Fruit fly (Drosophila melanogaster): ENCODE data around the gene CG32249.

Gene CG32249

dm6 chr3L:4474946-4475470 is 5.2 kb downstream of the CG32249 start (continued):
- TF ChIP-seq CG32772 (GFP tag; IDR thresholded peaks at IDR 0.05) = 0 out of 2 replicates have a peak, but pooled peaks have one; percentile 11
- peak; percentile 83 for TF ChIP-seq CG18011 (GFP tag; optimal IDR thresholded peaks at IDR 0.05)
- no peak for TF ChIP-seq Chrac-16 (GFP tag; optimal IDR thresholded peaks at IDR 0.05)
- TF ChIP-seq CG4424 (GFP tag; optimal IDR thresholded peaks at IDR 0.05) = peak; percentile 80
- TF ChIP-seq CG9609 (GFP tag; optimal IDR thresholded peaks at IDR 0.05) = peak; percentile 29
- TF ChIP-seq ttk (GFP tag; IDR thresholded peaks at IDR 0.05) = peak; percentile 65
- TF ChIP-seq CG7963 (GFP tag; IDR thresholded peaks at IDR 0.05; ENCODE audit: partially characterized antibody) = no peak
- TF ChIP-seq CG12219 (GFP tag; optimal IDR thresholded peaks at IDR 0.05) = peak; percentile 92
- TF ChIP-seq CG17829 (tag; optimal IDR thresholded peaks at IDR 0.05) = no peak
- peak; percentile 57 for TF ChIP-seq MESR4 (GFP tag; optimal IDR thresholded peaks at IDR 0.05)
- no peak for TF ChIP-seq cg (GFP tag; optimal IDR thresholded peaks at IDR 0.05)
- TF ChIP-seq CG13123 (GFP tag; optimal IDR thresholded peaks at IDR 0.05) = peak; percentile 47
- TF ChIP-seq E2f1 (GFP tag; IDR thresholded peaks at IDR 0.05) = peak; percentile 47; the same call in 1 of the 2 replicates
- TF ChIP-seq trh (GFP tag; optimal IDR thresholded peaks at IDR 0.05) = peak; percentile 73
- TF ChIP-seq CG8765 (GFP tag; IDR thresholded peaks at IDR 0.05) = no peak
- TF ChIP-seq stwl (tag; optimal IDR thresholded peaks at IDR 0.05) = peak; percentile 27
- TF ChIP-seq CG5953 (GFP tag; IDR thresholded peaks at IDR 0.05) = peak; percentile 81
- TF ChIP-seq NK7.1 (GFP tag; optimal IDR thresholded peaks at IDR 0.05) = peak; percentile 74
- peak; percentile 43 for TF ChIP-seq Spps (tag; optimal IDR thresholded peaks at IDR 0.05)
- peak; percentile 57 for TF ChIP-seq trem (tag; optimal IDR thresholded peaks at IDR 0.05)
- peak; percentile 95 for TF ChIP-seq CG6813 (GFP tag; optimal IDR thresholded peaks at IDR 0.05)
- peak; percentile 94 for TF ChIP-seq BtbVII (GFP tag; optimal IDR thresholded peaks at IDR 0.05)
- peak; percentile 84 for TF ChIP-seq abd-A (tag; optimal IDR thresholded peaks at IDR 0.05)
- peak; percentile 83 for TF ChIP-seq gro (GFP tag; optimal IDR thresholded peaks at IDR 0.05)
- peak in 1 of 2 experiments; percentile 82 for TF ChIP-seq Eip74EF (GFP tag; optimal IDR thresholded peaks at IDR 0.05)
- peak; percentile 37 for TF ChIP-seq her (GFP tag; optimal IDR thresholded peaks at IDR 0.05)
- TF ChIP-seq tin (GFP tag; optimal IDR thresholded peaks at IDR 0.05) = peak; percentile 55
- peak; percentile 69 for TF ChIP-seq CG5245 (GFP tag; optimal IDR thresholded peaks at IDR 0.05)
- peak; percentile 79 for TF ChIP-seq onecut (GFP tag; IDR thresholded peaks at IDR 0.05)
- peak; percentile 92 for TF ChIP-seq CG15514 (GFP tag; optimal IDR thresholded peaks at IDR 0.05)
- no peak for TF ChIP-seq CG7745 (tag; optimal IDR thresholded peaks at IDR 0.05)
- peak; percentile 75 for TF ChIP-seq CG10267 (tag; optimal IDR thresholded peaks at IDR 0.05)
- TF ChIP-seq vvl (GFP tag; IDR thresholded peaks at IDR 0.05) = peak; percentile 89
- peak; percentile 63 for TF ChIP-seq CG14050 (GFP tag; IDR thresholded peaks at IDR 0.05)
- no peak for TF ChIP-seq inv (GFP tag; IDR thresholded peaks at IDR 0.05; ENCODE audit: partially characterized antibody)
- TF ChIP-seq CG32767 (GFP tag; IDR thresholded peaks at IDR 0.05) = peak; percentile 35; the same call in 1 of the 2 replicates
- TF ChIP-seq slp2 (GFP tag; optimal IDR thresholded peaks at IDR 0.05) = peak; percentile 52
- peak; percentile 92 for TF ChIP-seq ATbp (GFP tag; optimal IDR thresholded peaks at IDR 0.05)
- peak; percentile 95 for TF ChIP-seq Asciz (GFP tag; optimal IDR thresholded peaks at IDR 0.05)
- TF ChIP-seq psq (GFP tag; optimal IDR thresholded peaks at IDR 0.05) = peak; percentile 1
- TF ChIP-seq Myb (GFP tag; optimal IDR thresholded peaks at IDR 0.05) = no peak
- peak; percentile 71 for TF ChIP-seq Nf-YB (GFP tag; optimal IDR thresholded peaks at IDR 0.05)
- TF ChIP-seq pb (GFP tag; optimal IDR thresholded peaks at IDR 0.05) = peak; percentile 63
- no peak for TF ChIP-seq zen (tag; optimal IDR thresholded peaks at IDR 0.05)
- peak; percentile 12; the same call in 1 of the 2 replicates for TF ChIP-seq CG6689 (GFP tag; IDR thresholded peaks at IDR 0.05)
- TF ChIP-seq CG33557 (GFP tag; optimal IDR thresholded peaks at IDR 0.05) = peak; percentile 60
- TF ChIP-seq ranshi (GFP tag; IDR thresholded peaks at IDR 0.05) = peak; percentile 71; the same call in 1 of the 2 replicates
- TF ChIP-seq CG7987 (GFP tag; optimal IDR thresholded peaks at IDR 0.05) = peak; percentile 98
